Fruit fly (Drosophila melanogaster) whole organism, adult: ENCODE results near the gene dlg1.

ENCODE experiments used
- CG12768 ChIP-seq: fragments of 200-800 bp; sonication (Bioruptor generic); optimal IDR thresholded peaks from 2 replicates; lab custom pipeline; 2017; ENCODE audit warnings: missing biosample characterization, missing genetic modification characterization, mild to moderate bottlenecking, moderate library complexity, missing genetic modification reagents
- CG1620 ChIP-seq: fragments of 200-800 bp; sonication (Bioruptor generic); optimal IDR thresholded peaks from 2 replicates; lab custom pipeline; 2016; ENCODE audit warnings: missing biosample characterization, missing genetic modification characterization
- CG33017 ChIP-seq: fragments of 200-800 bp; sonication (Bioruptor generic); optimal IDR thresholded peaks from 2 replicates; lab custom pipeline; 2018; ENCODE audit warnings: missing biosample characterization, mild to moderate bottlenecking, missing genetic modification characterization, moderate library complexity
- CG7045 ChIP-seq: fragments of 200-800 bp; sonication (Bioruptor generic); optimal IDR thresholded peaks from 2 replicates; lab custom pipeline; 2017; ENCODE audit warnings: missing biosample characterization, mild to moderate bottlenecking, missing genetic modification characterization
- CG7101 ChIP-seq: fragments of 200-800 bp; sonication (Bioruptor generic); optimal IDR thresholded peaks from 2 replicates; lab custom pipeline; 2018; ENCODE audit warnings: missing biosample characterization, mild to moderate bottlenecking, missing genetic modification characterization, moderate library complexity
- Hr96 ChIP-seq: fragments of 200-800 bp; sonication (Bioruptor generic); optimal IDR thresholded peaks from 2 replicates; lab custom pipeline; 2016; ENCODE audit warnings: missing biosample characterization, missing genetic modification characterization
- bab1 ChIP-seq: fragments of 200-800 bp; sonication (Bioruptor generic); optimal IDR thresholded peaks from 3 replicates; lab custom pipeline; 2019; ENCODE audit warnings: missing biosample characterization, mild to moderate bottlenecking, missing genetic modification characterization, moderate library complexity
- cnc ChIP-seq, 2 experiments: fragments of >200 bp; optimal IDR thresholded peaks; 2 replicates each; lab custom pipeline; 2017
- kay ChIP-seq: fragments of 200-800 bp; sonication (Bioruptor generic); peaks from one replicate; lab custom pipeline; 2016; ENCODE audit warnings: missing biosample characterization, missing genetic modification characterization, borderline replicate concordance
- ovo ChIP-seq: fragments of 200-800 bp; sonication (Bioruptor generic); optimal IDR thresholded peaks from 2 replicates; lab custom pipeline; 2016; ENCODE audit warnings: missing biosample characterization, missing genetic modification characterization
- tj ChIP-seq: fragments of 200-800 bp; sonication (Bioruptor generic); optimal IDR thresholded peaks from 3 replicates; lab custom pipeline; 2017; ENCODE audit warnings: missing biosample characterization, mild to moderate bottlenecking, missing genetic modification characterization, moderate library complexity
- toe ChIP-seq: fragments of 200-800 bp; sonication (Bioruptor generic); optimal IDR thresholded peaks from 2 replicates; lab custom pipeline; 2016; ENCODE audit warnings: missing biosample characterization, missing genetic modification characterization

DNA sequence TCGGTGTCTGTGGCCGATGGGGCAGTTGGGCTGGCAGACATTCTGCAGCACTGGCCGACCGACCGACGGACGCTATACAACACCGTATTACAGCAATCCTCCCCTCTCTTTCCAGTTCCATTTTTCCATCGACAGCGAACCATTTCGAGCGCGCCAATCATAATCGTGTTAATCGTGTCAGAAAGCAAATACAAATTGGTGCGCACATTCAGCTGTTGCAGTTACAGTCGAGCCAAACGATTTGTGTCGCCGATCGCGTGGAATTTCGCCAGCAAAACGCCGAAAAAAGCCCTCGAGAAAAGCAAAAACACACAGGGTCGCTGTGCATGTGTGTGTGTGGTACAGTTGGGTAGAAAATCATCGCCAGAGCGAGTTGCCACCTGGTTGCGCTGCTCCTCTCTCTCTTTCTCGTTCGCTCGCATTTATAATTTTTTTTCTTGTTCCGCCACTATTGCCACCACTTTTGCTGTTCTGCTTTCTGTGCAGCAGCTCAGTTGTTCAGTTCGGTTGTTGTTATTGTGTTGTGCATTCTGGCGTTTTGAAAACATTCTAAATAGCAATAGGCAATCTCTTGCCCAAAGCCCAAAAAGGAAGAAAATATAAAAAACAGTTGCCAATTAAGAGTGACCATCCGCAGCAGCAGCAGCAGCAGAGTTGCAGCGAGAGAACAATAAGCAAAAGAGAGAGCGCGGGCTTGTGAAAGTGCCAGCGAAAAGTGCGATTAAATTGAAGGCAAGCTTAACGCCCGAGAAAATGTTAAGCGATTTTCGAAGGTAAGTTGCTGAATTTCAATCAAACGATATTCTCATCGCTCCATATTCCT is 18.7 kb upstream of the dlg1 start, which contains the start of gene CG1737:
- TF ChIP-seq CG7101, result peak; percentile 44
- TF ChIP-seq CG12768 (GFP tag; lab: Kevin White, UChicago), result peak; percentile 47
- TF ChIP-seq CG1620 (GFP tag; lab: Kevin White, UChicago), result peak; percentile 83
- TF ChIP-seq ovo (GFP tag; lab: Kevin White, UChicago), result peak; percentile 80
- TF ChIP-seq kay (GFP tag; lab: Kevin White, UChicago), result no peak
- TF ChIP-seq bab1 (GFP tag; lab: Kevin White, UChicago), result peak; percentile 28
- no peak for TF ChIP-seq cnc (optimal IDR thresholded peaks at IDR 0.05; lab: Kevin White, UChicago)
- peak; percentile 62 for TF ChIP-seq Hr96 (GFP tag; lab: Kevin White, UChicago)
- TF ChIP-seq tj (GFP tag; lab: Kevin White, UChicago), result no peak
- no peak for TF ChIP-seq CG7045
- no peak for TF ChIP-seq CG33017
- no peak for TF ChIP-seq toe (GFP tag; lab: Kevin White, UChicago)
